Fruit fly (Drosophila melanogaster) whole organism, embryonic: ENCODE results near the gene CG33489.

Source experiments
- Ada2b ChIP-seq: fragments of 200-800 bp; sonication (Bioruptor generic); IDR thresholded peaks from 2 replicates; pipeline ENCODE4 v1.3.6; 2022; ENCODE audit warnings: missing biosample characterization, missing genetic modification characterization
- CG10274 ChIP-seq: fragments of 200-800 bp; sonication (Bioruptor generic); optimal IDR thresholded peaks from 3 replicates; lab custom pipeline; 2017; ENCODE audit warnings: missing biosample characterization, mild to moderate bottlenecking, missing genetic modification characterization
- CG10979 ChIP-seq: fragments of 200-800 bp; sonication (Bioruptor generic); optimal IDR thresholded peaks from 2 replicates; lab custom pipeline; 2018; ENCODE audit warnings: missing biosample characterization, mild to moderate bottlenecking, missing genetic modification characterization, moderate library complexity
- CG11247 ChIP-seq: fragments of 200-800 bp; sonication (Bioruptor generic); IDR thresholded peaks from 2 replicates; pipeline ENCODE4 v1.3.6; 2022; ENCODE audit warnings: missing biosample characterization, missing genetic modification characterization
- CG12155 ChIP-seq: fragments of 200-800 bp; sonication (Bioruptor generic); optimal IDR thresholded peaks from 3 replicates; lab custom pipeline; 2016; ENCODE audit warnings: missing biosample characterization, missing genetic modification characterization
- CG12744 ChIP-seq: fragments of 200-800 bp; sonication (Bioruptor generic); optimal IDR thresholded peaks from 2 replicates; lab custom pipeline; 2016; ENCODE audit warnings: missing biosample characterization, missing genetic modification characterization
- CG15269 ChIP-seq: fragments of 200-800 bp; sonication (Bioruptor generic); optimal IDR thresholded peaks from 2 replicates; lab custom pipeline; 2018; ENCODE audit warnings: missing biosample characterization, mild to moderate bottlenecking, missing genetic modification characterization, moderate library complexity
- CG15479 ChIP-seq: fragments of 200-800 bp; sonication (Bioruptor generic); optimal IDR thresholded peaks from 3 replicates; lab custom pipeline; 2019; ENCODE audit warnings: missing biosample characterization, mild to moderate bottlenecking, missing genetic modification characterization, moderate library complexity
- CG17359 ChIP-seq: fragments of 200-800 bp; sonication (Bioruptor generic); optimal IDR thresholded peaks from 3 replicates; lab custom pipeline; 2018; ENCODE audit warnings: missing biosample characterization, mild to moderate bottlenecking, missing genetic modification characterization, moderate library complexity
- CG30431 ChIP-seq: fragments of 200-800 bp; sonication (Bioruptor generic); optimal IDR thresholded peaks from 2 replicates; lab custom pipeline; 2017; ENCODE audit warnings: missing biosample characterization, missing genetic modification characterization
- CG3065 ChIP-seq: fragments of 200-800 bp; sonication (Bioruptor generic); optimal IDR thresholded peaks from 2 replicates; lab custom pipeline; 2016; ENCODE audit warnings: missing biosample characterization, missing genetic modification characterization
- CG4404 ChIP-seq: fragments of 200-800 bp; sonication (Bioruptor generic); IDR thresholded peaks from 2 replicates; pipeline ENCODE4 v1.3.6; 2022; ENCODE audit warnings: missing biosample characterization, missing genetic modification characterization
- CG6765 ChIP-seq: fragments of 200-800 bp; sonication (Bioruptor generic); optimal IDR thresholded peaks from 3 replicates; lab custom pipeline; 2017; ENCODE audit warnings: missing biosample characterization, mild to moderate bottlenecking, missing genetic modification characterization
- CG7745 ChIP-seq: fragments of 200-800 bp; sonication (Bioruptor generic); optimal IDR thresholded peaks from 2 replicates; lab custom pipeline; 2018; ENCODE audit warnings: missing biosample characterization, mild to moderate bottlenecking, missing genetic modification characterization, moderate library complexity
- CG8359 ChIP-seq: fragments of 200-800 bp; sonication (Bioruptor generic); optimal IDR thresholded peaks from 2 replicates; lab custom pipeline; 2017; ENCODE audit warnings: missing biosample characterization, mild to moderate bottlenecking, missing genetic modification characterization, borderline replicate concordance
- Camta ChIP-seq: fragments of 200-800 bp; sonication (Bioruptor generic); optimal IDR thresholded peaks from 2 replicates; lab custom pipeline; 2016; ENCODE audit warnings: missing biosample characterization, missing genetic modification characterization
- Chrac-16 ChIP-seq: fragments of 200-800 bp; sonication (Bioruptor generic); optimal IDR thresholded peaks from 3 replicates; lab custom pipeline; 2016; ENCODE audit warnings: missing biosample characterization, missing genetic modification characterization
- Dip3 ChIP-seq: fragments of 200-800 bp; sonication (Bioruptor generic); optimal IDR thresholded peaks from 3 replicates; lab custom pipeline; 2016; ENCODE audit warnings: missing biosample characterization, missing genetic modification characterization
- ERR ChIP-seq: fragments of 200-800 bp; sonication (Bioruptor generic); optimal IDR thresholded peaks from 2 replicates; lab custom pipeline; 2016; ENCODE audit warnings: missing biosample characterization, missing genetic modification characterization
- GATAe ChIP-seq: fragments of 200-800 bp; sonication (Bioruptor generic); conservative IDR thresholded peaks from 2 replicates; pipeline ENCODE4 v1.3.6; 2022; ENCODE audit warnings: missing biosample characterization, missing genetic modification characterization
- Hr39 ChIP-seq: fragments of >200 bp; optimal IDR thresholded peaks from 2 replicates; lab custom pipeline; 2017
- MESR4 ChIP-seq: fragments of 200-800 bp; sonication (Bioruptor generic); optimal IDR thresholded peaks from 2 replicates; lab custom pipeline; 2018; ENCODE audit warnings: missing biosample characterization, mild to moderate bottlenecking, missing genetic modification characterization, moderate library complexity
- Max ChIP-seq: fragments of 200-800 bp; sonication (Bioruptor generic); optimal IDR thresholded peaks from 2 replicates; lab custom pipeline; 2016; ENCODE audit warnings: missing biosample characterization, mild to moderate bottlenecking, missing genetic modification characterization
- Mes4 ChIP-seq: fragments of 200-800 bp; sonication (Bioruptor generic); optimal IDR thresholded peaks from 2 replicates; lab custom pipeline; 2016; ENCODE audit warnings: missing biosample characterization, missing genetic modification characterization
- Neu2 ChIP-seq: fragments of 200-800 bp; sonication (Bioruptor generic); optimal IDR thresholded peaks from 3 replicates; lab custom pipeline; 2016; ENCODE audit warnings: missing biosample characterization, missing genetic modification characterization, borderline replicate concordance
- Nf-YA ChIP-seq: fragments of 200-800 bp; sonication (Bioruptor generic); IDR thresholded peaks from 2 replicates; pipeline ENCODE4 v1.3.6; 2022; ENCODE audit warnings: missing biosample characterization, missing genetic modification characterization
- Oli ChIP-seq: fragments of 200-800 bp; sonication (Bioruptor generic); optimal IDR thresholded peaks from 2 replicates; lab custom pipeline; 2018; ENCODE audit warnings: missing biosample characterization, mild to moderate bottlenecking, missing genetic modification characterization, moderate library complexity
- Pdp1 ChIP-seq, 2 experiments: fragments of 200-800 bp; sonication (Bioruptor generic); optimal IDR thresholded peaks; 3 replicates each; lab custom pipeline; 2016; ENCODE audit warnings: missing biosample characterization in 2 of 2, missing genetic modification characterization in 2 of 2, mild to moderate bottlenecking in 1 of 2, moderate library complexity in 1 of 2
- Rfx ChIP-seq: fragments of 200-800 bp; sonication (Bioruptor generic); IDR thresholded peaks from 2 replicates; pipeline ENCODE4 v1.3.6; 2022; ENCODE audit warnings: missing biosample characterization, missing genetic modification characterization
- Sry-δ ChIP-seq: fragments of 200-800 bp; sonication (Bioruptor generic); optimal IDR thresholded peaks from 2 replicates; lab custom pipeline; 2016; ENCODE audit warnings: missing biosample characterization, missing genetic modification characterization
- Usf ChIP-seq: fragments of 200-800 bp; sonication (Bioruptor generic); optimal IDR thresholded peaks from 2 replicates; lab custom pipeline; 2017; ENCODE audit warnings: missing genotype, missing biosample characterization, missing genetic modification characterization
- ac ChIP-seq: fragments of 200-800 bp; sonication (Bioruptor generic); optimal IDR thresholded peaks from 3 replicates; lab custom pipeline; 2017; ENCODE audit warnings: missing biosample characterization, mild to moderate bottlenecking, missing genetic modification characterization
- chinmo ChIP-seq: fragments of 200-800 bp; sonication (Bioruptor generic); IDR thresholded peaks from 4 replicates; pipeline ENCODE4 v1.3.6; 2022; ENCODE audit warnings: missing biosample characterization, missing genetic modification characterization; ENCODE audit not compliant: partially characterized antibody
- en ChIP-seq: fragments of 200-800 bp; sonication (Bioruptor generic); optimal IDR thresholded peaks from 2 replicates; lab custom pipeline; 2016; ENCODE audit warnings: missing biosample characterization, missing genetic modification characterization
- fd102C ChIP-seq: fragments of 200-800 bp; sonication (Bioruptor generic); optimal IDR thresholded peaks from 2 replicates; lab custom pipeline; 2018; ENCODE audit warnings: missing biosample characterization, mild to moderate bottlenecking, missing genetic modification characterization, moderate library complexity
- ftz-f1 ChIP-seq: fragments of 200-800 bp; sonication (Bioruptor generic); optimal IDR thresholded peaks from 2 replicates; lab custom pipeline; 2016; ENCODE audit warnings: missing biosample characterization, missing genetic modification characterization
- gsb ChIP-seq: fragments of 200-800 bp; sonication (Bioruptor generic); IDR thresholded peaks from 2 replicates; pipeline ENCODE4 v1.3.6; 2022; ENCODE audit warnings: missing biosample characterization, missing genetic modification characterization
- ham ChIP-seq: fragments of 200-800 bp; sonication (Bioruptor generic); IDR thresholded peaks from 2 replicates; pipeline ENCODE4 v1.3.6; 2022; ENCODE audit warnings: missing biosample characterization, missing genetic modification characterization
- her ChIP-seq: fragments of 200-800 bp; sonication (Bioruptor generic); optimal IDR thresholded peaks from 2 replicates; lab custom pipeline; 2016; ENCODE audit warnings: missing biosample characterization, missing genetic modification characterization
- lab ChIP-seq: fragments of 200-800 bp; sonication (Bioruptor generic); optimal IDR thresholded peaks from 3 replicates; lab custom pipeline; 2017; ENCODE audit warnings: missing biosample characterization, missing genetic modification characterization, mild to moderate bottlenecking, moderate library complexity, missing genetic modification reagents
- lilli ChIP-seq: fragments of 200-800 bp; sonication (Bioruptor generic); optimal IDR thresholded peaks from 3 replicates; lab custom pipeline; 2016; ENCODE audit warnings: missing biosample characterization, missing genetic modification characterization
- luna ChIP-seq: fragments of 200-800 bp; sonication (Bioruptor generic); optimal IDR thresholded peaks from 2 replicates; lab custom pipeline; 2016; ENCODE audit warnings: missing biosample characterization, missing genetic modification characterization
- row ChIP-seq: fragments of 200-800 bp; sonication (Bioruptor generic); IDR thresholded peaks from 3 replicates; pipeline ENCODE4 v1.3.6; 2022; ENCODE audit warnings: missing biosample characterization, missing genetic modification characterization
- sc ChIP-seq, 3 experiments: fragments of >200 bp in 2 of 3; fragments of 200-800 bp in 1 of 3; sonication (Bioruptor generic) in 1 of 3; optimal IDR thresholded peaks; 2 replicates in 2 of 3; 3 replicates in 1 of 3; lab custom pipeline; 2017; ENCODE audit warnings: mild to moderate bottlenecking in 1 of 3, missing biosample characterization in 1 of 3, missing genetic modification characterization in 1 of 3, missing genetic modification reagents in 1 of 3
- slbo ChIP-seq: fragments of 200-800 bp; sonication (Bioruptor generic); IDR thresholded peaks from 2 replicates; pipeline ENCODE4 v1.3.6; 2022; ENCODE audit warnings: missing biosample characterization, missing genetic modification characterization
- sob ChIP-seq: fragments of 200-800 bp; sonication (Bioruptor generic); IDR thresholded peaks from 2 replicates; pipeline ENCODE4 v1.3.6; 2022; ENCODE audit warnings: missing biosample characterization, missing genetic modification characterization
- toy ChIP-seq: fragments of 200-800 bp; sonication (Bioruptor generic); IDR thresholded peaks from 2 replicates; pipeline ENCODE4 v1.3.6; 2022; ENCODE audit warnings: missing biosample characterization, missing genetic modification characterization
- trem ChIP-seq: fragments of 200-800 bp; optimal IDR thresholded peaks from 3 replicates; lab custom pipeline; 2019; ENCODE audit warnings: missing biosample characterization, mild to moderate bottlenecking, missing genetic modification characterization, moderate library complexity
- trh ChIP-seq: fragments of 200-800 bp; sonication (Bioruptor generic); optimal IDR thresholded peaks from 2 replicates; lab custom pipeline; 2016; ENCODE audit warnings: missing biosample characterization, missing genetic modification characterization
- tup ChIP-seq: fragments of 200-800 bp; sonication (Bioruptor generic); optimal IDR thresholded peaks from 2 replicates; lab custom pipeline; 2016; ENCODE audit warnings: missing biosample characterization, mild to moderate bottlenecking, missing genetic modification characterization, moderate library complexity

CG33489 gene

dm6 chr3L:11550359-11551056, 26.3 kb downstream of the CG33489 start (continued):
- TF ChIP-seq trh (no peak), lilli (GFP tag; lab: Kevin White, UChicago) (no peak), Camta (GFP tag; lab: Kevin White, UChicago) (no peak), row (GFP tag; lab: Robert Waterston, UW) (no peak), ftz-f1 (GFP tag; lab: Kevin White, UChicago) (peak; percentile 75), MESR4 (GFP tag; lab: Kevin White, UChicago) (no peak), Mes4 (GFP tag; lab: Kevin White, UChicago) (no peak), lab (GFP tag; lab: Kevin White, UChicago) (peak; percentile 57), Chrac-16 (GFP tag; lab: Kevin White, UChicago) (no peak), CG3065 (GFP tag; lab: Kevin White, UChicago) (no peak), ham (GFP tag; lab: Robert Waterston, UW) (no peak), sob (0 out of 2 replicates have a peak, but pooled peaks have one; percentile 24), chinmo (GFP tag; lab: Robert Waterston, UW) (peak; percentile 93), en (no peak), CG17359 (tag; lab: Kevin White, UChicago) (no peak), tup (GFP tag; lab: Kevin White, UChicago) (no peak), Dip3 (GFP tag; lab: Kevin White, UChicago) (no peak), ac (no peak), Nf-YA (GFP tag; lab: Robert Waterston, UW) (no peak), CG8359 (no peak), trem (no peak), Max (GFP tag; lab: Kevin White, UChicago) (no peak), Oli (tag; lab: Kevin White, UChicago) (no peak), CG15479 (no peak), CG7745 (no peak), CG12744 (GFP tag; lab: Kevin White, UChicago) (no peak), GATAe (no peak), slbo (peak; percentile 44; the same call in 1 of the 2 replicates), Hr39 (lab: Kevin White, UChicago) (no peak), Rfx (GFP tag; lab: Robert Waterston, UW) (peak; percentile 59), Ada2b (GFP tag; lab: Robert Waterston, UW) (no peak), Pdp1 (GFP tag; optimal IDR thresholded peaks at IDR 0.05; lab: Kevin White, UChicago) (no peak), toy (no peak), her (GFP tag; lab: Kevin White, UChicago) (peak; percentile 23), ERR (GFP tag; lab: Kevin White, UChicago) (peak; percentile 30), Usf (GFP tag; lab: Kevin White, UChicago) (no peak), gsb (GFP tag; lab: Robert Waterston, UW) (no peak), sc (optimal IDR thresholded peaks at IDR 0.05; lab: Kevin White, UChicago) (no peak), sc (GFP tag; optimal IDR thresholded peaks at IDR 0.05; lab: Kevin White, UChicago) (no peak), CG6765 (GFP tag; lab: Kevin White, UChicago) (peak; percentile 22), CG11247 (GFP tag; lab: Robert Waterston, UW) (no peak), CG15269 (tag; lab: Kevin White, UChicago) (peak; percentile 6), Neu2 (GFP tag; lab: Kevin White, UChicago) (no peak), CG12155 (GFP tag; lab: Kevin White, UChicago) (no peak), fd102C (GFP tag; lab: Kevin White, UChicago) (no peak), CG30431 (GFP tag; lab: Kevin White, UChicago) (no peak), CG10979 (tag; lab: Kevin White, UChicago) (no peak), luna (GFP tag; lab: Kevin White, UChicago) (no peak), CG10274 (GFP tag; lab: Kevin White, UChicago) (no peak), Sry-δ (GFP tag; lab: Kevin White, UChicago) (no peak), CG4404 (GFP tag; lab: Robert Waterston, UW) (no peak)
